Fruit fly (Drosophila melanogaster) whole organism, embryonic: ENCODE measurements around the gene CG17300.

Experiments
- Aef1 ChIP-seq: fragments of 200-800 bp; sonication (Bioruptor generic); IDR thresholded peaks from 3 replicates; pipeline ENCODE4 v1.3.6; 2022; ENCODE audit warnings: missing biosample characterization, missing genetic modification characterization
- Atf6 ChIP-seq: fragments of 200-800 bp; sonication (Bioruptor generic); IDR thresholded peaks from 2 replicates; pipeline ENCODE4 v1.3.6; 2022; ENCODE audit warnings: missing biosample characterization, missing genetic modification characterization
- B-H1 ChIP-seq: fragments of 200-800 bp; sonication (Bioruptor generic); IDR thresholded peaks from 3 replicates; pipeline ENCODE4 v1.3.6; 2022; ENCODE audit warnings: missing biosample characterization, missing genetic modification characterization
- Blimp-1 ChIP-seq: fragments of 200-800 bp; sonication (Bioruptor generic); optimal IDR thresholded peaks from 3 replicates; lab custom pipeline; 2018; ENCODE audit warnings: missing biosample characterization, missing genetic modification characterization, mild to moderate bottlenecking, moderate library complexity, missing genetic modification reagents
- CG10366 ChIP-seq: fragments of 200-800 bp; sonication (Bioruptor generic); IDR thresholded peaks from 2 replicates; pipeline ENCODE4 v1.3.6; 2022; ENCODE audit warnings: missing biosample characterization, missing genetic modification characterization
- CG11504 ChIP-seq: fragments of 200-800 bp; sonication (Bioruptor generic); optimal IDR thresholded peaks from 3 replicates; lab custom pipeline; 2019; ENCODE audit warnings: missing biosample characterization, mild to moderate bottlenecking, missing genetic modification characterization, moderate library complexity
- CG13123 ChIP-seq: fragments of 200-800 bp; sonication (Bioruptor generic); optimal IDR thresholded peaks from 2 replicates; lab custom pipeline; 2016; ENCODE audit warnings: missing biosample characterization, missing genetic modification characterization
- CG17361 ChIP-seq: fragments of 200-800 bp; sonication (Bioruptor generic); IDR thresholded peaks from 3 replicates; pipeline ENCODE4 v1.3.6; 2022; ENCODE audit warnings: missing biosample characterization, missing genetic modification characterization
- CG1792 ChIP-seq: fragments of 200-800 bp; sonication (Bioruptor generic); optimal IDR thresholded peaks from 2 replicates; lab custom pipeline; 2016; ENCODE audit warnings: missing biosample characterization, missing genetic modification characterization
- CG18476 ChIP-seq: fragments of 200-800 bp; sonication (Bioruptor generic); optimal IDR thresholded peaks from 2 replicates; lab custom pipeline; 2016; ENCODE audit warnings: missing biosample characterization, mild to moderate bottlenecking, missing genetic modification characterization
- CG18599 ChIP-seq: fragments of 200-800 bp; sonication (Bioruptor generic); optimal IDR thresholded peaks from 3 replicates; lab custom pipeline; 2017; ENCODE audit warnings: missing biosample characterization, missing genetic modification characterization, mild to moderate bottlenecking, moderate library complexity, missing genetic modification reagents
- CG2120 ChIP-seq: fragments of 200-800 bp; sonication (Bioruptor generic); optimal IDR thresholded peaks from 3 replicates; lab custom pipeline; 2016; ENCODE audit warnings: missing biosample characterization, missing genetic modification characterization
- CG2889 ChIP-seq: fragments of 200-800 bp; sonication (Bioruptor generic); IDR thresholded peaks from 3 replicates; pipeline ENCODE4 v1.3.6; 2022; ENCODE audit warnings: missing biosample characterization, missing genetic modification characterization
- CG30020 ChIP-seq: fragments of 200-800 bp; optimal IDR thresholded peaks from 2 replicates; lab custom pipeline; 2019; ENCODE audit warnings: missing biosample characterization, mild to moderate bottlenecking, missing genetic modification characterization, moderate library complexity
- CG31224 ChIP-seq: fragments of 200-800 bp; sonication (Bioruptor generic); IDR thresholded peaks from 2 replicates; pipeline ENCODE4 v1.3.6; 2022; ENCODE audit warnings: missing biosample characterization, missing genetic modification characterization
- CG31441 ChIP-seq: fragments of 200-800 bp; sonication (Bioruptor generic); IDR thresholded peaks from 2 replicates; pipeline ENCODE4 v1.3.6; 2022; ENCODE audit warnings: missing biosample characterization, missing genetic modification characterization
- CG3847 ChIP-seq: fragments of 200-800 bp; sonication (Bioruptor generic); IDR thresholded peaks from 2 replicates; pipeline ENCODE4 v1.3.6; 2022; ENCODE audit warnings: missing biosample characterization, missing genetic modification characterization
- CG5245 ChIP-seq: fragments of 200-800 bp; sonication (Bioruptor generic); optimal IDR thresholded peaks from 3 replicates; lab custom pipeline; 2016; ENCODE audit warnings: missing biosample characterization, missing genetic modification characterization
- CG6654 ChIP-seq: fragments of 200-800 bp; sonication (Bioruptor generic); optimal IDR thresholded peaks from 2 replicates; lab custom pipeline; 2017; ENCODE audit warnings: missing biosample characterization, mild to moderate bottlenecking, missing genetic modification characterization
- CG6791 ChIP-seq: fragments of 200-800 bp; sonication (Bioruptor generic); IDR thresholded peaks from 3 replicates; pipeline ENCODE4 v1.3.6; 2022; ENCODE audit warnings: missing biosample characterization, missing genetic modification characterization; ENCODE audit not compliant: partially characterized antibody
- CG7745 ChIP-seq: fragments of 200-800 bp; sonication (Bioruptor generic); optimal IDR thresholded peaks from 2 replicates; lab custom pipeline; 2018; ENCODE audit warnings: missing biosample characterization, mild to moderate bottlenecking, missing genetic modification characterization, moderate library complexity
- CG7839 ChIP-seq: fragments of 200-800 bp; sonication (Bioruptor generic); optimal IDR thresholded peaks from 3 replicates; lab custom pipeline; 2018; ENCODE audit warnings: missing biosample characterization, mild to moderate bottlenecking, missing genetic modification characterization, moderate library complexity
- CG7928 ChIP-seq: fragments of 200-800 bp; sonication (Bioruptor generic); optimal IDR thresholded peaks from 2 replicates; lab custom pipeline; 2017; ENCODE audit warnings: missing biosample characterization, mild to moderate bottlenecking, missing genetic modification characterization
- CG8478 ChIP-seq: fragments of >200 bp; optimal IDR thresholded peaks from 2 replicates; lab custom pipeline; 2018
- CG9817 ChIP-seq: fragments of 200-800 bp; sonication (Bioruptor generic); optimal IDR thresholded peaks from 2 replicates; lab custom pipeline; 2018; ENCODE audit warnings: missing biosample characterization, mild to moderate bottlenecking, missing genetic modification characterization, moderate library complexity
- Dref ChIP-seq: fragments of 200-800 bp; sonication (Bioruptor generic); IDR thresholded peaks from 2 replicates; pipeline ENCODE4 v1.3.6; 2022; ENCODE audit warnings: missing biosample characterization, missing genetic modification characterization
- HLHmδ ChIP-seq: fragments of 200-800 bp; sonication (Bioruptor generic); optimal IDR thresholded peaks from 2 replicates; lab custom pipeline; 2018; ENCODE audit warnings: missing biosample characterization, mild to moderate bottlenecking, missing genetic modification characterization, moderate library complexity
- HmgD ChIP-seq: fragments of 200-800 bp; sonication (Bioruptor generic); optimal IDR thresholded peaks from 3 replicates; lab custom pipeline; 2016; ENCODE audit warnings: missing biosample characterization, missing genetic modification characterization
- Kr ChIP-seq: fragments of 200-800 bp; sonication (Bioruptor generic); optimal IDR thresholded peaks from 2 replicates; lab custom pipeline; 2017; ENCODE audit warnings: missing biosample characterization, mild to moderate bottlenecking, missing genetic modification characterization
- NK7.1 ChIP-seq: fragments of 200-800 bp; sonication (Bioruptor generic); optimal IDR thresholded peaks from 3 replicates; lab custom pipeline; 2016; ENCODE audit warnings: missing biosample characterization, missing genetic modification characterization
- Nf-YB ChIP-seq: fragments of 200-800 bp; sonication (Bioruptor generic); optimal IDR thresholded peaks from 3 replicates; lab custom pipeline; 2019; ENCODE audit warnings: missing biosample characterization, mild to moderate bottlenecking, missing genetic modification characterization, moderate library complexity
- Rfx ChIP-seq: fragments of 200-800 bp; sonication (Bioruptor generic); IDR thresholded peaks from 2 replicates; pipeline ENCODE4 v1.3.6; 2022; ENCODE audit warnings: missing biosample characterization, missing genetic modification characterization
- Spps ChIP-seq: fragments of 200-800 bp; sonication (Bioruptor generic); optimal IDR thresholded peaks from 2 replicates; lab custom pipeline; 2018; ENCODE audit warnings: missing biosample characterization, mild to moderate bottlenecking, missing genetic modification characterization
- Ssrp ChIP-seq: fragments of 200-800 bp; sonication (Bioruptor generic); optimal IDR thresholded peaks from 2 replicates; lab custom pipeline; 2018; ENCODE audit warnings: missing biosample characterization, mild to moderate bottlenecking, missing genetic modification characterization, moderate library complexity
- az2 ChIP-seq: fragments of 200-800 bp; sonication (Bioruptor generic); optimal IDR thresholded peaks from 3 replicates; lab custom pipeline; 2016; ENCODE audit warnings: missing biosample characterization, missing genetic modification characterization
- bcd ChIP-seq: fragments of 200-800 bp; sonication (Bioruptor generic); optimal IDR thresholded peaks from 2 replicates; lab custom pipeline; 2017; ENCODE audit warnings: missing biosample characterization, mild to moderate bottlenecking, missing genetic modification characterization
- bsh ChIP-seq, 2 experiments: fragments of 200-800 bp; sonication (Bioruptor generic); optimal IDR thresholded peaks; 2 replicates each; lab custom pipeline; 2017 to 2018; ENCODE audit warnings: mild to moderate bottlenecking in 2 of 2, missing biosample characterization in 2 of 2, missing genetic modification characterization in 2 of 2, moderate library complexity in 1 of 2
- cato ChIP-seq: fragments of 200-800 bp; sonication (Bioruptor generic); optimal IDR thresholded peaks from 2 replicates; lab custom pipeline; 2016; ENCODE audit warnings: missing biosample characterization, missing genetic modification characterization, borderline replicate concordance
- caup ChIP-seq: fragments of 200-800 bp; sonication (Bioruptor generic); optimal IDR thresholded peaks from 3 replicates; lab custom pipeline; 2017; ENCODE audit warnings: missing biosample characterization, mild to moderate bottlenecking, missing genetic modification characterization, moderate library complexity; ENCODE audit not compliant: severe bottlenecking
- dmrt11E ChIP-seq: fragments of 200-800 bp; sonication (Bioruptor generic); optimal IDR thresholded peaks from 3 replicates; lab custom pipeline; 2018; ENCODE audit warnings: missing biosample characterization, mild to moderate bottlenecking, missing genetic modification characterization, moderate library complexity
- dysf ChIP-seq: fragments of 200-800 bp; sonication (Bioruptor generic); IDR thresholded peaks from 3 replicates; pipeline ENCODE4 v1.3.6; 2022; ENCODE audit warnings: missing biosample characterization, missing genetic modification characterization
- eve ChIP-seq, 2 experiments: fragments of >200 bp; optimal IDR thresholded peaks; 2 replicates each; lab custom pipeline; 2017; ENCODE audit warnings: missing biosample characterization in 2 of 2, missing genetic modification characterization in 2 of 2
- fd102C ChIP-seq: fragments of 200-800 bp; sonication (Bioruptor generic); optimal IDR thresholded peaks from 2 replicates; lab custom pipeline; 2018; ENCODE audit warnings: missing biosample characterization, mild to moderate bottlenecking, missing genetic modification characterization, moderate library complexity
- hbn ChIP-seq: fragments of 200-800 bp; sonication (Bioruptor generic); IDR thresholded peaks from 2 replicates; pipeline ENCODE4 v1.3.6; 2022; ENCODE audit warnings: missing biosample characterization, missing genetic modification characterization; ENCODE audit not compliant: partially characterized antibody
- lov ChIP-seq, 2 experiments: fragments of 200-800 bp in 1 of 2; fragments of >200 bp in 1 of 2; sonication (Bioruptor generic) in 1 of 2; IDR thresholded peaks in 1 of 2; optimal IDR thresholded peaks in 1 of 2; 2 replicates in 1 of 2; 3 replicates in 1 of 2; pipeline versions ENCODE4 v1.3.6 to Lab custom; 2017 to 2022; ENCODE audit warnings: missing biosample characterization in 1 of 2, missing genetic modification characterization in 1 of 2
- luna ChIP-seq: fragments of 200-800 bp; sonication (Bioruptor generic); optimal IDR thresholded peaks from 2 replicates; lab custom pipeline; 2016; ENCODE audit warnings: missing biosample characterization, missing genetic modification characterization
- nau ChIP-seq: fragments of 200-800 bp; sonication (Bioruptor generic); optimal IDR thresholded peaks from 3 replicates; lab custom pipeline; 2017; ENCODE audit warnings: missing biosample characterization, mild to moderate bottlenecking, missing genetic modification characterization, missing genetic modification reagents
- p53 ChIP-seq: fragments of 200-800 bp; sonication (Bioruptor generic); optimal IDR thresholded peaks from 2 replicates; lab custom pipeline; 2016; ENCODE audit warnings: missing biosample characterization, missing genetic modification characterization
- sens-2 ChIP-seq: fragments of 200-800 bp; sonication (Bioruptor generic); IDR thresholded peaks from 2 replicates; pipeline ENCODE4 v1.3.6; 2022; ENCODE audit warnings: missing biosample characterization, missing genetic modification characterization
- sisA ChIP-seq: fragments of 200-800 bp; sonication (Bioruptor generic); IDR thresholded peaks from 2 replicates; pipeline ENCODE4 v1.3.6; 2022; ENCODE audit warnings: missing biosample characterization, missing genetic modification characterization
- slou ChIP-seq: fragments of 200-800 bp; sonication (Bioruptor generic); optimal IDR thresholded peaks from 3 replicates; lab custom pipeline; 2016; ENCODE audit warnings: missing biosample characterization, missing genetic modification characterization

Gene CG17300

dm6 chr3L:13068293-13068692 lies 18.8 kb downstream of the CG17300 start (continued):
- TF ChIP-seq p53 (GFP tag; lab: Kevin White, UChicago) (no peak), NK7.1 (no peak), B-H1 (GFP tag; lab: Robert Waterston, UW) (no peak), HLHmδ (GFP tag; lab: Kevin White, UChicago) (no peak), lov (optimal IDR thresholded peaks at IDR 0.05; lab: Kevin White, UChicago) (no peak), lov (GFP tag; IDR thresholded peaks at IDR 0.05; lab: Robert Waterston, UW) (peak; percentile 56; the same call in 1 of the 3 replicates), sens-2 (GFP tag; lab: Robert Waterston, UW) (no peak), Ssrp (tag; lab: Kevin White, UChicago) (peak; percentile 41), CG5245 (GFP tag; lab: Kevin White, UChicago) (no peak), CG31441 (GFP tag; lab: Robert Waterston, UW) (peak; percentile 35; the same call in 1 of the 2 replicates), dysf (no peak), CG11504 (tag; lab: Kevin White, UChicago) (peak; percentile 10), CG7928 (GFP tag; lab: Kevin White, UChicago) (no peak), cato (GFP tag; lab: Kevin White, UChicago) (no peak), luna (GFP tag; lab: Kevin White, UChicago) (no peak), Rfx (no peak), CG7839 (peak; percentile 25), CG8478 (lab: Kevin White, UChicago) (no peak), CG2889 (no peak), CG2120 (GFP tag; lab: Kevin White, UChicago) (no peak), Atf6 (no peak), CG3847 (GFP tag; lab: Robert Waterston, UW) (no peak), CG17361 (peak; percentile 35; the same call in 1 of the 3 replicates), Aef1 (GFP tag; lab: Robert Waterston, UW) (no peak), CG9817 (tag; lab: Kevin White, UChicago) (no peak), CG18476 (GFP tag; lab: Kevin White, UChicago) (no peak), HmgD (GFP tag; lab: Kevin White, UChicago) (no peak), Kr (GFP tag; lab: Kevin White, UChicago) (no peak), Dref (GFP tag; lab: Robert Waterston, UW) (no peak), Nf-YB (no peak), Blimp-1 (GFP tag; lab: Kevin White, UChicago) (peak; percentile 43), CG10366 (GFP tag; lab: Robert Waterston, UW) (no peak), bsh (GFP tag; optimal IDR thresholded peaks at IDR 0.05; lab: Kevin White, UChicago) (peak in 1 of 2 experiments; percentile 60), nau (GFP tag; lab: Kevin White, UChicago) (no peak), bcd (peak; percentile 3), CG18599 (no peak), CG13123 (GFP tag; lab: Kevin White, UChicago) (no peak), CG6654 (no peak), az2 (GFP tag; lab: Kevin White, UChicago) (peak; percentile 39), fd102C (GFP tag; lab: Kevin White, UChicago) (peak; percentile 18), CG6791 (no peak), CG30020 (no peak), eve (GFP tag; optimal IDR thresholded peaks at IDR 0.05; lab: Kevin White, UChicago) (no peak), slou (GFP tag; lab: Kevin White, UChicago) (no peak), Spps (tag; lab: Kevin White, UChicago) (peak; percentile 19), CG31224 (no peak), dmrt11E (peak; percentile 85), hbn (no peak), sisA (GFP tag; lab: Robert Waterston, UW) (no peak), caup (GFP tag; lab: Kevin White, UChicago) (no peak), CG7745 (tag; lab: Kevin White, UChicago) (no peak), CG1792 (GFP tag; lab: Kevin White, UChicago) (no peak)
